Worm (Caenorhabditis elegans): Measurements from ENCODE around the gene K12B6.11.

K12B6.11 gene

ce11 chrV:6335226-6335625, 46.5 kb downstream of the K12B6.11 start (continued):
- TF ChIP-seq lag-1 (GFP tag; IDR thresholded peaks at IDR 0.05) (0 out of 2 replicates have a peak, but pooled peaks have one; percentile 69), nfyb-1 (GFP tag; IDR thresholded peaks at IDR 0.05) (peak; percentile 64; the same call in 1 of the 2 replicates), lin-26 (GFP tag; IDR thresholded peaks at IDR 0.05) (peak; percentile 93), sdz-38 (tag; optimal IDR thresholded peaks at IDR 0.05) (no peak), ztf-26 (tag; optimal IDR thresholded peaks at IDR 0.05) (peak; percentile 45), snpc-4 (GFP tag; optimal IDR thresholded peaks at IDR 0.05) (no peak), snpc-4 (tag; optimal IDR thresholded peaks at IDR 0.05) (peak in 1 of 4 experiments; percentile 16), fkh-3 (tag; optimal IDR thresholded peaks at IDR 0.05) (peak; percentile 2), ztf-28 (GFP tag; IDR thresholded peaks at IDR 0.05) (no peak), F37B4.10 (GFP tag; IDR thresholded peaks at IDR 0.05) (no peak), dpl-1 (GFP tag; optimal IDR thresholded peaks at IDR 0.05) (no peak), unc-130 (GFP tag; optimal IDR thresholded peaks at IDR 0.05) (peak; percentile 28), dpff-1 (tag; optimal IDR thresholded peaks at IDR 0.05) (no peak), Y56A3A.18 (GFP tag; IDR thresholded peaks at IDR 0.05) (peak; percentile 91), F57A8.1 (GFP tag; optimal IDR thresholded peaks at IDR 0.05) (peak; percentile 85), mes-4 (tag; optimal IDR thresholded peaks at IDR 0.05) (peak; percentile 24), ccch-3 (GFP tag; optimal IDR thresholded peaks at IDR 0.05) (no peak), efl-1 (GFP tag; optimal IDR thresholded peaks at IDR 0.05) (no peak), ztf-3 (GFP tag; optimal IDR thresholded peaks at IDR 0.05) (no peak), T26A5.8 (tag; optimal IDR thresholded peaks at IDR 0.05) (no peak), ceh-27 (GFP tag; optimal IDR thresholded peaks at IDR 0.05) (peak; percentile 6), nhr-80 (tag; optimal IDR thresholded peaks at IDR 0.05) (peak; percentile 35), zfh-2 (GFP tag; conservative IDR thresholded peaks at IDR 0.05) (no peak), die-1 (tag; optimal IDR thresholded peaks at IDR 0.05) (peak; percentile 86), lin-54 (GFP tag; optimal IDR thresholded peaks at IDR 0.05) (peak; percentile 56), nhr-120 (GFP tag; IDR thresholded peaks at IDR 0.05) (0 out of 2 replicates have a peak, but pooled peaks have one; percentile 74), hrde-1 (tag; optimal IDR thresholded peaks at IDR 0.05; ENCODE audit: borderline replicate concordance) (no peak), unc-62 (GFP tag; optimal IDR thresholded peaks at IDR 0.05) (no peak), chd-7 (tag; optimal IDR thresholded peaks at IDR 0.05) (peak; percentile 45), rcor-1 (GFP tag; IDR thresholded peaks at IDR 0.05) (peak; percentile 51; the same call in 1 of the 2 replicates), madf-10 (tag; optimal IDR thresholded peaks at IDR 0.05) (peak; percentile 60), snpc-3.4 (tag; optimal IDR thresholded peaks at IDR 0.05) (no peak)

DNA sequence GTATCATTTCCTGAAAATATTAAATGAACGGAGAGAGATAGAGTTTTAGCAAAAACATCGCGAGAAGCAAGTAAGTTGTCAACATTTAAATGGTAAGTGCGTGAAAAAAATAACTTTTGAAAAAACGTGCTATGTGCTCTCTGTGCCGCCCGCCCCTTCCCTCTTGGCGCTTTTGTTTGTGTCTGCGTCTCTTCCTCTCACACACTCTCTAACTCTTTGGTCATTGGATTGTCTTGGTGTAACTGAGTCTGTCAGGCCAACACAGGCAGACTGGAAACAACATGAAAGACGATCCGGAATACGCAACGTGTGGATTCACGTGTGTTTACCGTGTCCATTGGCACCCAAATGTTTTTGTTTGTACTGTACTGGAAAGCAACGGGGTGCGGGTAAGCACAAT, 47.4 kb downstream of the K12B6.11 start, which contains the start of gene T28C12.6:
T28C12.6 (minus strand) TSS at position 12 of the 400 bp plus-strand sequence.
- TF ChIP-seq hmg-1.2 (GFP tag; IDR thresholded peaks at IDR 0.05) = peak; percentile 93
- no peak for TF ChIP-seq F33H1.4 (GFP tag; IDR thresholded peaks at IDR 0.05)
- TF ChIP-seq F37B4.10 (GFP tag; IDR thresholded peaks at IDR 0.05) = no peak

All from whole organism, young adult.